Worm (Caenorhabditis elegans) whole organism, young adult: ENCODE results near the gene ptr-24.

Experiments
- B0019.2 ChIP-seq: fragments of 200-800 bp; sonication (Bioruptor generic); conservative IDR thresholded peaks from 2 replicates; pipeline ENCODE4 v1.3.6; 2022; ENCODE audit warnings: missing genetic modification reagents, missing genetic modification characterization, missing compliant biosample characterization
- D2030.7 ChIP-seq: fragments of 200-800 bp; sonication (Bioruptor generic); IDR thresholded peaks from 2 replicates; pipeline ENCODE4 v1.3.6; 2022; ENCODE audit warnings: missing genetic modification reagents, missing genetic modification characterization, missing compliant biosample characterization
- F22D6.2 ChIP-seq: sonication (generic microtip); optimal IDR thresholded peaks from 2 replicates; lab custom pipeline; 2016; ENCODE audit warnings: mild to moderate bottlenecking, missing genetic modification characterization, missing compliant biosample characterization
- F37B4.10 ChIP-seq: fragments of 200-800 bp; sonication (Bioruptor generic); IDR thresholded peaks from 2 replicates; pipeline ENCODE4 v1.3.6; 2022; ENCODE audit warnings: missing genetic modification characterization, missing compliant biosample characterization
- F52B5.7 ChIP-seq: sonication (generic microtip); optimal IDR thresholded peaks from 2 replicates; lab custom pipeline; 2016; ENCODE audit warnings: mild to moderate bottlenecking, missing genetic modification characterization, missing compliant biosample characterization
- F57A8.1 ChIP-seq: fragments of 200-800 bp; sonication (Bioruptor generic); optimal IDR thresholded peaks from 2 replicates; lab custom pipeline; 2018; ENCODE audit warnings: mild to moderate bottlenecking, missing genetic modification characterization, moderate library complexity, missing compliant biosample characterization
- F57C9.4 ChIP-seq: sonication (generic microtip); optimal IDR thresholded peaks from 2 replicates; lab custom pipeline; 2017; ENCODE audit warnings: mild to moderate bottlenecking, missing genetic modification characterization, missing compliant biosample characterization
- K12H6.12 ChIP-seq: fragments of 200-800 bp; sonication (Bioruptor generic); optimal IDR thresholded peaks from 2 replicates; lab custom pipeline; 2018; ENCODE audit warnings: mild to moderate bottlenecking, missing genetic modification characterization, missing compliant biosample characterization
- T26A5.8 ChIP-seq: sonication (generic microtip); optimal IDR thresholded peaks from 2 replicates; lab custom pipeline; 2016; ENCODE audit warnings: missing genetic modification characterization, missing compliant biosample characterization
- Y67H2A.10 ChIP-seq: fragments of 200-800 bp; sonication (Bioruptor generic); conservative IDR thresholded peaks from 2 replicates; pipeline ENCODE4 v1.3.6; 2022; ENCODE audit warnings: missing genetic modification reagents, missing genetic modification characterization, missing compliant biosample characterization
- akir-1 ChIP-seq: fragments of 200-800 bp; sonication (Bioruptor generic); optimal IDR thresholded peaks from 2 replicates; lab custom pipeline; 2018; ENCODE audit warnings: mild to moderate bottlenecking, missing genetic modification characterization, moderate library complexity, missing compliant biosample characterization
- ama-1 ChIP-seq, 3 experiments: fragments of 150-350 bp in 1 of 3; sonication (generic microtip) in 2 of 3; optimal IDR thresholded peaks; 2 replicates each; lab custom pipeline; 2014 to 2018; ENCODE audit warnings: missing biosample characterization in 2 of 3, missing genetic modification characterization in 2 of 3, missing genetic modification reagents in 2 of 3
- aptf-2 ChIP-seq: fragments of 200-800 bp; sonication (Bioruptor generic); conservative IDR thresholded peaks from 2 replicates; pipeline ENCODE4 v1.3.6; 2022; ENCODE audit warnings: missing genetic modification reagents, missing genetic modification characterization, missing compliant biosample characterization
- athp-1 ChIP-seq: sonication (generic microtip); optimal IDR thresholded peaks from 2 replicates; lab custom pipeline; 2017; ENCODE audit warnings: mild to moderate bottlenecking, missing genetic modification characterization, missing compliant biosample characterization
- attf-6 ChIP-seq: fragments of 200-800 bp; sonication (Bioruptor generic); IDR thresholded peaks from 2 replicates; pipeline ENCODE4 v1.3.6; 2022; ENCODE audit warnings: missing genetic modification reagents, missing genetic modification characterization, missing compliant biosample characterization
- bed-1 ChIP-seq: fragments of 200-800 bp; sonication (Bioruptor generic); IDR thresholded peaks from 2 replicates; pipeline ENCODE4 v1.3.6; 2022; ENCODE audit warnings: missing genetic modification reagents, missing genetic modification characterization, missing compliant biosample characterization
- bed-2 ChIP-seq: fragments of 200-800 bp; sonication (Bioruptor generic); IDR thresholded peaks from 2 replicates; pipeline ENCODE4 v1.3.6; 2022; ENCODE audit warnings: missing genetic modification reagents, missing genetic modification characterization, missing compliant biosample characterization
- cebp-1 ChIP-seq, 2 experiments: fragments of 200-800 bp in 1 of 2; sonication (Bioruptor generic) in 1 of 2; sonication (generic microtip) in 1 of 2; IDR thresholded peaks in 1 of 2; optimal IDR thresholded peaks in 1 of 2; 2 replicates each; pipeline versions ENCODE4 v1.3.6 to Lab custom; 2017 to 2022; ENCODE audit warnings: missing compliant biosample characterization in 2 of 2, missing genetic modification characterization in 2 of 2, mild to moderate bottlenecking in 1 of 2, missing genetic modification reagents in 1 of 2, moderate library complexity in 1 of 2
- cebp-2 ChIP-seq: fragments of 200-800 bp; sonication (Bioruptor generic); IDR thresholded peaks from 2 replicates; pipeline ENCODE4 v1.3.6; 2022; ENCODE audit warnings: missing genetic modification characterization, missing compliant biosample characterization
- ceh-100 ChIP-seq: fragments of 200-800 bp; sonication (Bioruptor generic); IDR thresholded peaks from 2 replicates; pipeline ENCODE4 v1.3.6; 2022; ENCODE audit warnings: missing genetic modification reagents, missing genetic modification characterization, missing compliant biosample characterization
- ceh-79 ChIP-seq: sonication (generic microtip); optimal IDR thresholded peaks from 2 replicates; lab custom pipeline; 2017; ENCODE audit warnings: mild to moderate bottlenecking, missing genetic modification characterization, missing compliant biosample characterization
- die-1 ChIP-seq: sonication (generic microtip); optimal IDR thresholded peaks from 2 replicates; lab custom pipeline; 2016; ENCODE audit warnings: missing genotype, mild to moderate bottlenecking, missing genetic modification characterization, missing compliant biosample characterization
- dox-1 ChIP-seq: fragments of 200-800 bp; sonication (Bioruptor generic); IDR thresholded peaks from 2 replicates; pipeline ENCODE4 v1.3.6; 2022; ENCODE audit warnings: missing genetic modification reagents, missing genetic modification characterization, missing compliant biosample characterization
- dpff-1 ChIP-seq: sonication (generic microtip); optimal IDR thresholded peaks from 2 replicates; lab custom pipeline; 2017; ENCODE audit warnings: mild to moderate bottlenecking, missing genetic modification characterization, missing compliant biosample characterization
- dpl-1 ChIP-seq: fragments of 150-350 bp; optimal IDR thresholded peaks from 2 replicates; lab custom pipeline; 2014; ENCODE audit warnings: missing biosample characterization, missing genetic modification reagents, missing genetic modification characterization
- efl-1 ChIP-seq: fragments of 150-350 bp; optimal IDR thresholded peaks from 2 replicates; lab custom pipeline; 2014; ENCODE audit warnings: missing biosample characterization, missing genetic modification reagents, missing genetic modification characterization
- ets-4 ChIP-seq: fragments of 200-800 bp; sonication (Bioruptor generic); optimal IDR thresholded peaks from 2 replicates; lab custom pipeline; 2018; ENCODE audit warnings: mild to moderate bottlenecking, missing genetic modification characterization, missing compliant biosample characterization
- hlh-12 ChIP-seq: sonication (generic microtip); optimal IDR thresholded peaks from 2 replicates; lab custom pipeline; 2016; ENCODE audit warnings: missing genetic modification characterization, missing compliant biosample characterization
- hlh-26 ChIP-seq: fragments of 200-800 bp; sonication (Bioruptor generic); conservative IDR thresholded peaks from 2 replicates; pipeline ENCODE4 v1.3.6; 2022; ENCODE audit warnings: missing genetic modification reagents, missing genetic modification characterization, missing compliant biosample characterization
- hrde-1 ChIP-seq: sonication (generic microtip); optimal IDR thresholded peaks from 2 replicates; lab custom pipeline; 2016; ENCODE audit warnings: missing genetic modification characterization, mild to moderate bottlenecking, missing compliant biosample characterization, moderate library complexity, missing genotype, missing genetic modification reagents, borderline replicate concordance
- lag-1 ChIP-seq: fragments of 200-800 bp; sonication (Bioruptor generic); IDR thresholded peaks from 2 replicates; pipeline ENCODE4 v1.3.6; 2022; ENCODE audit warnings: missing genetic modification reagents, missing genetic modification characterization, missing compliant biosample characterization
- let-526 ChIP-seq: fragments of 200-800 bp; sonication (Bioruptor generic); IDR thresholded peaks from 2 replicates; pipeline ENCODE4 v1.3.6; 2022; ENCODE audit warnings: missing genetic modification reagents, missing genetic modification characterization, missing compliant biosample characterization
- lin-35 ChIP-seq, 3 experiments: fragments of 150-350 bp in 2 of 3; sonication (generic microtip) in 1 of 3; optimal IDR thresholded peaks; 2 replicates each; lab custom pipeline; 2014 to 2018; ENCODE audit warnings: missing biosample characterization in 3 of 3, missing genetic modification characterization in 3 of 3, missing genetic modification reagents in 3 of 3
- lin-40 ChIP-seq: sonication (generic microtip); optimal IDR thresholded peaks from 2 replicates; lab custom pipeline; 2016; ENCODE audit warnings: missing genetic modification characterization, mild to moderate bottlenecking, missing compliant biosample characterization, missing genotype, missing genetic modification reagents
- mes-4 ChIP-seq: sonication (generic microtip); optimal IDR thresholded peaks from 2 replicates; lab custom pipeline; 2016; ENCODE audit warnings: missing genotype, missing genetic modification characterization, missing compliant biosample characterization
- nfya-2 ChIP-seq: fragments of 200-800 bp; sonication (Bioruptor generic); IDR thresholded peaks from 2 replicates; pipeline ENCODE4 v1.3.6; 2022; ENCODE audit warnings: missing genetic modification reagents, missing genetic modification characterization, missing compliant biosample characterization
- nfyb-1 ChIP-seq: fragments of 200-800 bp; sonication (Bioruptor generic); IDR thresholded peaks from 2 replicates; pipeline ENCODE4 v1.3.6; 2022; ENCODE audit warnings: missing genetic modification reagents, missing genetic modification characterization, missing compliant biosample characterization
- nhr-27 ChIP-seq: fragments of 200-800 bp; sonication (Bioruptor generic); optimal IDR thresholded peaks from 2 replicates; lab custom pipeline; 2018; ENCODE audit warnings: mild to moderate bottlenecking, missing genetic modification characterization, moderate library complexity, missing compliant biosample characterization
- pbrm-1 ChIP-seq: fragments of 200-800 bp; sonication (Bioruptor generic); IDR thresholded peaks from 2 replicates; pipeline ENCODE4 v1.3.6; 2022; ENCODE audit warnings: missing genetic modification reagents, missing genetic modification characterization, missing compliant biosample characterization
- rec-8 ChIP-seq, 2 experiments: sonication (generic microtip); optimal IDR thresholded peaks; 2 replicates each; lab custom pipeline; 2016; ENCODE audit warnings: mild to moderate bottlenecking in 2 of 2, missing genetic modification characterization in 2 of 2, missing genetic modification reagents in 2 of 2, missing genotype in 2 of 2, missing biosample characterization in 1 of 2, missing compliant biosample characterization in 1 of 2, moderate library complexity in 1 of 2
- rpc-1 ChIP-seq, 2 experiments: fragments of 150-350 bp in 1 of 2; sonication (generic microtip) in 1 of 2; optimal IDR thresholded peaks; 2 replicates each; lab custom pipeline; 2014 to 2018; ENCODE audit warnings: missing biosample characterization in 1 of 2, missing genetic modification characterization in 1 of 2, missing genetic modification reagents in 1 of 2, missing genotype in 1 of 2
- sdz-38 ChIP-seq: sonication (generic microtip); optimal IDR thresholded peaks from 2 replicates; lab custom pipeline; 2016; ENCODE audit warnings: missing genotype, missing genetic modification characterization, missing compliant biosample characterization
- somi-1 ChIP-seq: fragments of 200-800 bp; sonication (Bioruptor generic); optimal IDR thresholded peaks from 2 replicates; lab custom pipeline; 2018; ENCODE audit warnings: mild to moderate bottlenecking, missing genetic modification characterization, missing compliant biosample characterization
- unc-130 ChIP-seq: sonication (generic microtip); optimal IDR thresholded peaks from 2 replicates; lab custom pipeline; 2016; ENCODE audit warnings: missing genetic modification reagents, missing genetic modification characterization, missing compliant biosample characterization
- unc-62 ChIP-seq: fragments of 150-350 bp; optimal IDR thresholded peaks from 2 replicates; lab custom pipeline; 2014; ENCODE audit warnings: missing biosample characterization, missing genetic modification reagents, missing genetic modification characterization
- zim-3 ChIP-seq: sonication (generic microtip); optimal IDR thresholded peaks from 2 replicates; lab custom pipeline; 2017; ENCODE audit warnings: mild to moderate bottlenecking, missing genetic modification characterization, moderate library complexity, missing compliant biosample characterization
- ztf-25 ChIP-seq: fragments of 200-800 bp; sonication (Bioruptor generic); IDR thresholded peaks from 2 replicates; pipeline ENCODE4 v1.3.6; 2022; ENCODE audit warnings: missing genetic modification reagents, missing genetic modification characterization, missing compliant biosample characterization
- ztf-3 ChIP-seq: fragments of 200-800 bp; sonication (Bioruptor generic); optimal IDR thresholded peaks from 2 replicates; lab custom pipeline; 2018; ENCODE audit warnings: mild to moderate bottlenecking, missing genetic modification characterization, missing compliant biosample characterization
- ztf-6 ChIP-seq: fragments of 200-800 bp; sonication (Bioruptor generic); IDR thresholded peaks from 2 replicates; pipeline ENCODE4 v1.3.6; 2022; ENCODE audit warnings: missing genetic modification reagents, missing genetic modification characterization, missing compliant biosample characterization

The ptr-24 gene

DNA sequence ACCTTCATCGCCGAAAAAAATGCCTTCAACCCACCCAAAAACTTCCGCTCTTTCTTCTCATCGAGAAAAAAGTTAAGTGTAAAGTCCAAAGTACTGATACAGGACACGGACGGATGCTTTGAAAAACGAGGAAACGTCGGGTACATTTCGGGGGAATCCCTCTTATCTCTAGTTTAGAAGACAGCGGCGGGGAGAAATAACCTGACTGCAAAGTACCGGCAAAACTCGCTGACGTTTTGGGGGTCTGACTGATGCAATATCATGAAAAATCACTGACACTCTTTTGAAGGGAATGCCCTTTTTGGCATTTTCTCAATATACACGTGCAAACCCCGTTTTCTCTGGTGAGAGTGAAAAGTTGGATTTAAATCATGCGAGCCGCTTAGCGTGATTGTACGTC, 18.6 kb downstream of the ptr-24 start:
- TF ChIP-seq nfya-2 (no peak), T26A5.8 (tag; lab: Kevin White, UChicago) (no peak), pbrm-1 (GFP tag; lab: Robert Waterston, UW) (no peak), akir-1 (GFP tag; lab: Kevin White, UChicago) (no peak), K12H6.12 (tag; lab: Kevin White, UChicago) (no peak), ztf-3 (GFP tag; lab: Kevin White, UChicago) (no peak), nhr-27 (tag; lab: Kevin White, UChicago) (no peak), D2030.7 (GFP tag; lab: Robert Waterston, UW) (no peak), ama-1 (optimal IDR thresholded peaks at IDR 0.05; lab: Kevin White, UChicago) (no peak), ama-1 (GFP tag; optimal IDR thresholded peaks at IDR 0.05; lab: Kevin White, UChicago) (no peak), F22D6.2 (tag; lab: Kevin White, UChicago) (peak; percentile 70), nfyb-1 (GFP tag; lab: Robert Waterston, UW) (no peak), ceh-79 (no peak), hlh-12 (tag; lab: Kevin White, UChicago) (no peak), cebp-2 (no peak), dpl-1 (GFP tag; lab: Kevin White, UChicago) (no peak), lin-35 (GFP tag; optimal IDR thresholded peaks at IDR 0.05; lab: Kevin White, UChicago) (no peak), ceh-100 (GFP tag; lab: Robert Waterston, UW) (no peak), F52B5.7 (tag; lab: Kevin White, UChicago) (no peak), unc-62 (no peak), hrde-1 (tag; lab: Kevin White, UChicago) (no peak), let-526 (GFP tag; lab: Robert Waterston, UW) (no peak), bed-1 (GFP tag; lab: Robert Waterston, UW) (no peak), somi-1 (GFP tag; lab: Kevin White, UChicago) (peak; percentile 90), ets-4 (no peak), F57A8.1 (GFP tag; lab: Kevin White, UChicago) (no peak), attf-6 (no peak), zim-3 (no peak), lin-40 (tag; lab: Kevin White, UChicago) (peak; percentile 83), aptf-2 (GFP tag; lab: Robert Waterston, UW) (no peak), B0019.2 (no peak), F37B4.10 (no peak), F57C9.4 (no peak), sdz-38 (tag; lab: Kevin White, UChicago) (no peak), ztf-6 (no peak), unc-130 (GFP tag; lab: Kevin White, UChicago) (no peak), die-1 (peak; percentile 75), athp-1 (tag; lab: Kevin White, UChicago) (no peak), efl-1 (GFP tag; lab: Kevin White, UChicago) (no peak), lag-1 (GFP tag; lab: Robert Waterston, UW) (no peak), hlh-26 (no peak), dpff-1 (tag; lab: Kevin White, UChicago) (no peak), mes-4 (no peak), bed-2 (GFP tag; lab: Robert Waterston, UW) (no peak), rec-8 (tag; optimal IDR thresholded peaks at IDR 0.05; lab: Kevin White, UChicago) (no peak), cebp-1 (GFP tag; IDR thresholded peaks at IDR 0.05; lab: Robert Waterston, UW) (no peak), cebp-1 (tag; optimal IDR thresholded peaks at IDR 0.05; lab: Kevin White, UChicago) (peak; percentile 61), rpc-1 (optimal IDR thresholded peaks at IDR 0.05; lab: Kevin White, UChicago) (no peak), rpc-1 (tag; optimal IDR thresholded peaks at IDR 0.05; lab: Kevin White, UChicago) (no peak), ztf-25 (GFP tag; lab: Robert Waterston, UW) (no peak), Y67H2A.10 (GFP tag; lab: Robert Waterston, UW) (no peak), dox-1 (GFP tag; lab: Robert Waterston, UW) (peak; percentile 47)
